Worm (Caenorhabditis elegans): Measurements from ENCODE around the gene fipr-1.

DNA sequence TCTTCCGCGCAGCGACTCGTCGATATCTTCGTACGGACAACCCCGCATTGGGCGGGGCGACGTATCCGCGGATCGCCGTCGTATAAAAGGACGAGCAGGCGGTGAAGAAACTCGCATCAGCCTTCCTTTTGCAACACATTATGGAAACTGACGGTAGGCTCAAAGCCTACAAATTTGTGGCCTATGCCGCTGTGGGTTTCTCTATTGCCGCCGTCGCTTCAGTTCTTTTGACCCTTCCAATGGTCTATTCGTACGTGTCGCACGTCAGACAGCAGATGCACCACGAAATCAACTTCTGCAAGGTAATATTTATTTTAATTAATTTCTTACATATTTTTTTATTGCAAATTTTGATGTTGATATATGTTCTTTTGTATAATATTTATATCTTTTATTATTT is 8.7 kb downstream of the fipr-1 start:
- TF ChIP-seq flt-1 (GFP tag; IDR thresholded peaks at IDR 0.05) (no peak), cog-1 (tag; optimal IDR thresholded peaks at IDR 0.05) (no peak)

Measured in whole organism, midembryonic.